Fruit fly (Drosophila melanogaster) S2 (cell line): ENCODE data around the gene Ude.

Experiments used
- CG8478 ChIP-seq: fragments of >200 bp; optimal IDR thresholded peaks from 2 replicates; lab custom pipeline; 2018
- CTCF ChIP-seq, 2 experiments: fragments of >200 bp; optimal IDR thresholded peaks; 2 replicates each; lab custom pipeline; 2018

DNA sequence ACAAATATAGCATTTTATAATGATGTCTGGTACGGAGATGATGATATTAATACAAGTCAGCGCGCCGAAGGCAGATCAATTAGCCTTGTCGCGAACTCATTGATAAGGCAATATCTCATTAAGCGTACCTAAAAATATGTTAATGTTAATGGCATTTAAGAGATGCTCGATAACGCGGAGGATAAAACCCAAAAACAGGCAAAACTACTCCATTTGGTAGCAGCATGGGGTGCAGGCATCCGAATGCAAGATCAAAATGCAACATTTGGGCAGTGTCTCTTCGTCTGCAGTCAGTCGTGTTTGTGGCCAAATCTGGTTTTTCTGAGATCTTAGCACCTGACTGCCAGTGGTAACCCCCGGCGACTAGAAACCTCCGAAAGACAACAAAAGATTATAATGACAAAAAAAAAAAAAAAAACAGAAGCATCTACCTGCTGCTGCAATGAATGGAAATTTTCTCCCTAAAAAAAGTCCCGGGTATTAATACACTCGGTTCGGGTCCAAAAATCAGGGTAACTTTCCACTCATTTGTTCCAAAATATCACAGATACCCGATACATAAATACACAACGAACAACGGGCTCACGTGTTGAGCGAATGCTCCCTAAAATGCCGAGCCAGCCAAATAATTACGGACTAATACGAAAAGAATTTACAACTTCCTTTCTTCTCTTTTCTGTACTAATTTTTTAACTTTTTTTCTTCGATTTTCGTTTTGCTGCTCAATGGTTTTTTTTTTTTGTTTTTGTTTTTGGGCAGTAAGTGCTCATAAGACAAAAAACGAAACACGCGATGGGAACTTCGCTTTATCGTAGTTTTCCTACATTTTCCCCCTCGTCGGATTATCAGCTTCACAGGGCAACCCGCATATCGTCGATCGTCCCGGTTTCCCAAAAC, 46.7 kb upstream of the Ude start:
- TF ChIP-seq CG8478 (lab: Kevin White, UChicago) (no peak), CTCF (optimal IDR thresholded peaks at IDR 0.05; lab: Kevin White, UChicago) (no peak)
